Fruit fly (Drosophila melanogaster): ENCODE data around the gene CG42588.

- TF ChIP-seq wor (GFP tag; IDR thresholded peaks at IDR 0.05) = no peak
- TF ChIP-seq knrl (GFP tag; IDR thresholded peaks at IDR 0.05; ENCODE audit: partially characterized antibody) = peak; percentile 28; the same call in 2 of the 3 replicates
- TF ChIP-seq CG8281 (tag; optimal IDR thresholded peaks at IDR 0.05) = no peak
- no peak for TF ChIP-seq hbn (GFP tag; IDR thresholded peaks at IDR 0.05; ENCODE audit: partially characterized antibody)
These were observed 752 bp downstream of the CG42588 start for dm6 chr3L:12814806-12815205.
